Worm (Caenorhabditis elegans) whole organism, midembryonic: ENCODE measurements around the gene che-11.

Experiments used
- cog-1 ChIP-seq: sonication (generic microtip); optimal IDR thresholded peaks from 2 replicates; lab custom pipeline; 2016; ENCODE audit warnings: missing genetic modification characterization, missing compliant biosample characterization
- flt-1 ChIP-seq: fragments of 200-800 bp; sonication (Bioruptor generic); IDR thresholded peaks from 2 replicates; pipeline ENCODE4 v1.3.6; 2022; ENCODE audit warnings: missing genetic modification characterization, missing compliant biosample characterization
- klf-2 ChIP-seq: fragments of 200-800 bp; sonication (Bioruptor generic); conservative IDR thresholded peaks from 2 replicates; pipeline ENCODE4 v1.3.6; 2022; ENCODE audit warnings: missing genetic modification reagents, missing genetic modification characterization, missing compliant biosample characterization
- ref-1 ChIP-seq: fragments of 200-800 bp; sonication (Bioruptor generic); conservative IDR thresholded peaks from 2 replicates; pipeline ENCODE4 v1.3.6; 2022; ENCODE audit warnings: missing genetic modification reagents, missing genetic modification characterization, missing compliant biosample characterization
- tab-1 ChIP-seq: fragments of 200-800 bp; sonication (Bioruptor generic); IDR thresholded peaks from 2 replicates; pipeline ENCODE4 v1.3.6; 2022; ENCODE audit warnings: missing genetic modification characterization, missing compliant biosample characterization
- ztf-29 ChIP-seq: fragments of 200-800 bp; sonication (Bioruptor generic); IDR thresholded peaks from 2 replicates; pipeline ENCODE4 v1.3.6; 2022; ENCODE audit warnings: missing genetic modification reagents, missing genetic modification characterization, missing compliant biosample characterization

DNA sequence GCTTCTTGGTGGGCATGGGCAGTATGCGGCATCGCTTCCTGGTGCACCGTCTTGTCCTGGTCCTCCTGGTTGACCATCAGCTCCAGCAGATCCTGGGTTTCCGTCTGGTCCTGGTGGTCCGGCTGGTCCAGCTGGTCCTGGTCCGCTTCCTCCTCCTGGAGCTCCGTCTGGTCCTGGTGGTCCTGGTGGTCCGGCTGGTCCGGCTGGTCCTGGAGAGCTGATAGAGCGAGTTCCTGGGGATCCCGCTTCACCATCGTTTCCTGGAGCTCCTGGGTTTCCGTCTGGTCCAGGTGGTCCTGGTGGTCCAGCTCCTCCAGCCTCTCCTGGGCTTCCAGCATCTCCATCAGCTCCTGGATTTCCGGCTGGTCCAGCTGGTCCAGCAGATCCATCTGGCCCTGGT is 16.5 kb upstream of the che-11 start:
- TF ChIP-seq tab-1 (GFP tag; lab: Robert Waterston, UW) (no peak), flt-1 (GFP tag; lab: Robert Waterston, UW) (no peak), ztf-29 (GFP tag; lab: Robert Waterston, UW) (no peak), klf-2 (no peak), cog-1 (tag; lab: Kevin White, UChicago) (no peak), ref-1 (GFP tag; lab: Robert Waterston, UW) (no peak)
